Worm (Caenorhabditis elegans) whole organism, L2 larva: ENCODE results near the gene chil-10.

Experiments used
- F13H6.1 ChIP-seq: sonication (generic microtip); optimal IDR thresholded peaks from 2 replicates; lab custom pipeline; 2016; ENCODE audit warnings: missing genetic modification characterization, missing compliant biosample characterization
- Y55F3AM.14 ChIP-seq: fragments of 200-800 bp; sonication (Bioruptor generic); optimal IDR thresholded peaks from 2 replicates; lab custom pipeline; 2018; ENCODE audit warnings: mild to moderate bottlenecking, missing genetic modification characterization, missing compliant biosample characterization
- aly-2 ChIP-seq: fragments of 150-350 bp; optimal IDR thresholded peaks from 2 replicates; lab custom pipeline; 2014; ENCODE audit warnings: missing biosample characterization, missing genetic modification characterization
- ama-1 ChIP-seq: fragments of 150-350 bp; optimal IDR thresholded peaks from 2 replicates; lab custom pipeline; 2018; ENCODE audit warnings: inconsistent platforms
- elt-1 ChIP-seq: fragments of 150-350 bp; optimal IDR thresholded peaks from 2 replicates; lab custom pipeline; 2014; ENCODE audit warnings: missing biosample characterization, missing genetic modification characterization
- fos-1 ChIP-seq: fragments of 150-350 bp; optimal IDR thresholded peaks from 2 replicates; lab custom pipeline; 2014; ENCODE audit warnings: missing biosample characterization, missing genetic modification characterization
- nhr-11 ChIP-seq: fragments of 150-350 bp; optimal IDR thresholded peaks from 2 replicates; lab custom pipeline; 2014; ENCODE audit warnings: missing biosample characterization, missing genetic modification characterization
- nhr-12 ChIP-seq: fragments of 150-350 bp; optimal IDR thresholded peaks from 2 replicates; lab custom pipeline; 2014; ENCODE audit warnings: missing biosample characterization, missing genetic modification characterization
- nhr-129 ChIP-seq: fragments of 150-350 bp; optimal IDR thresholded peaks from 2 replicates; lab custom pipeline; 2014; ENCODE audit warnings: missing biosample characterization, missing genetic modification characterization
- nhr-77 ChIP-seq: fragments of 150-350 bp; optimal IDR thresholded peaks from 2 replicates; lab custom pipeline; 2014; ENCODE audit warnings: missing biosample characterization, missing genetic modification characterization
- sem-4 ChIP-seq: fragments of 150-350 bp; optimal IDR thresholded peaks from 2 replicates; lab custom pipeline; 2014; ENCODE audit warnings: missing biosample characterization, missing genetic modification reagents, missing genetic modification characterization

- TF ChIP-seq sem-4 (tag; lab: Kevin White, UChicago) (no peak), nhr-77 (tag; lab: Kevin White, UChicago) (no peak), nhr-11 (tag; lab: Kevin White, UChicago) (no peak), nhr-129 (tag; lab: Kevin White, UChicago) (no peak), F13H6.1 (peak; percentile 16), aly-2 (no peak), Y55F3AM.14 (GFP tag; lab: Kevin White, UChicago) (no peak), ama-1 (lab: Kevin White, UChicago) (no peak), elt-1 (tag; lab: Kevin White, UChicago) (no peak), nhr-12 (tag; lab: Kevin White, UChicago) (no peak), fos-1 (tag; lab: Kevin White, UChicago) (no peak)
Measured at ce11 chrX:952557-953083, 5.1 kb upstream of the chil-10 start.
